Fruit fly (Drosophila melanogaster): ENCODE data around the gene CG31975.

The CG31975 gene

dm6 chr2L:161453-162175 lies 20.8 kb upstream of the CG31975 start (continued):
- TF ChIP-seq NfI (GFP tag; optimal IDR thresholded peaks at IDR 0.05) (peak; percentile 6), scrt (GFP tag; optimal IDR thresholded peaks at IDR 0.05) (peak; percentile 29), ash1 (GFP tag; optimal IDR thresholded peaks at IDR 0.05) (peak; percentile 26), CG4707 (GFP tag; optimal IDR thresholded peaks at IDR 0.05) (peak; percentile 28), dm (GFP tag; optimal IDR thresholded peaks at IDR 0.05) (no peak), CG8290 (GFP tag; optimal IDR thresholded peaks at IDR 0.05) (no peak), CG8290 (tag; optimal IDR thresholded peaks at IDR 0.05) (peak; percentile 14 to 62), Atf6 (GFP tag; IDR thresholded peaks at IDR 0.05) (no peak), nom (GFP tag; optimal IDR thresholded peaks at IDR 0.05) (peak; percentile 51), CG31388 (GFP tag; optimal IDR thresholded peaks at IDR 0.05) (no peak), cg (GFP tag; optimal IDR thresholded peaks at IDR 0.05) (peak; percentile 94), Sox102F (GFP tag; optimal IDR thresholded peaks at IDR 0.05) (no peak), C15 (GFP tag; IDR thresholded peaks at IDR 0.05) (no peak), HmgD (GFP tag; optimal IDR thresholded peaks at IDR 0.05) (peak; percentile 9), oc (tag; optimal IDR thresholded peaks at IDR 0.05) (peak; percentile 68), CG4854 (GFP tag; optimal IDR thresholded peaks at IDR 0.05) (no peak), CG3995 (GFP tag; optimal IDR thresholded peaks at IDR 0.05) (no peak), fd96Cb (tag; optimal IDR thresholded peaks at IDR 0.05) (no peak), pfk (GFP tag; optimal IDR thresholded peaks at IDR 0.05) (peak; percentile 61), CG15073 (GFP tag; optimal IDR thresholded peaks at IDR 0.05) (no peak), Oli (tag; optimal IDR thresholded peaks at IDR 0.05) (no peak), gce (GFP tag; IDR thresholded peaks at IDR 0.05) (no peak), vnd (GFP tag; IDR thresholded peaks at IDR 0.05; ENCODE audit: partially characterized antibody) (no peak), CG12769 (tag; optimal IDR thresholded peaks at IDR 0.05) (peak; percentile 82), fu2 (GFP tag; optimal IDR thresholded peaks at IDR 0.05) (no peak), Myb (GFP tag; optimal IDR thresholded peaks at IDR 0.05) (peak; percentile 8), CG2678 (tag; optimal IDR thresholded peaks at IDR 0.05) (peak; percentile 27), B-H2 (GFP tag; optimal IDR thresholded peaks at IDR 0.05) (peak; percentile 89), zfh1 (GFP tag; IDR thresholded peaks at IDR 0.05) (no peak), CG2712 (tag; optimal IDR thresholded peaks at IDR 0.05) (peak; percentile 16), Max (GFP tag; optimal IDR thresholded peaks at IDR 0.05) (no peak), CG18476 (GFP tag; optimal IDR thresholded peaks at IDR 0.05) (no peak), croc (GFP tag; conservative IDR thresholded peaks at IDR 0.05) (no peak), cad (GFP tag; optimal IDR thresholded peaks at IDR 0.05) (peak; percentile 63), odd (GFP tag; optimal IDR thresholded peaks at IDR 0.05) (peak; percentile 42), esg (GFP tag; conservative IDR thresholded peaks at IDR 0.05) (no peak), lbe (GFP tag; optimal IDR thresholded peaks at IDR 0.05) (peak; percentile 65), crol (GFP tag; IDR thresholded peaks at IDR 0.05) (no peak), Jarid2 (GFP tag; optimal IDR thresholded peaks at IDR 0.05) (no peak), sna (GFP tag; IDR thresholded peaks at IDR 0.05; ENCODE audit: partially characterized antibody) (no peak), Sin3A (optimal IDR thresholded peaks at IDR 0.05) (no peak), Blimp-1 (GFP tag; optimal IDR thresholded peaks at IDR 0.05) (no peak), dati (GFP tag; IDR thresholded peaks at IDR 0.05) (no peak), CG12155 (GFP tag; optimal IDR thresholded peaks at IDR 0.05) (no peak), dimm (GFP tag; IDR thresholded peaks at IDR 0.05) (no peak), Tbp (GFP tag; optimal IDR thresholded peaks at IDR 0.05) (no peak), PHDP (tag; optimal IDR thresholded peaks at IDR 0.05) (peak; percentile 8), hkb (optimal IDR thresholded peaks at IDR 0.05) (no peak), hkb (GFP tag; IDR thresholded peaks at IDR 0.05) (no peak), CG6813 (GFP tag; optimal IDR thresholded peaks at IDR 0.05) (peak; percentile 46), tup (GFP tag; optimal IDR thresholded peaks at IDR 0.05) (no peak)
